Fruit fly (Drosophila melanogaster): ENCODE data around the gene Gsc.

- TF ChIP-seq CG1620 (GFP tag; optimal IDR thresholded peaks at IDR 0.05) (no peak), toe (GFP tag; optimal IDR thresholded peaks at IDR 0.05) (no peak), Clk (GFP tag; optimal IDR thresholded peaks at IDR 0.05) (no peak), pad (GFP tag; optimal IDR thresholded peaks at IDR 0.05) (no peak), CG5204 (GFP tag; optimal IDR thresholded peaks at IDR 0.05) (no peak), CG11617 (GFP tag; optimal IDR thresholded peaks at IDR 0.05) (no peak), CG14711 (tag; optimal IDR thresholded peaks at IDR 0.05) (no peak), cic (GFP tag; optimal IDR thresholded peaks at IDR 0.05) (no peak), bab1 (GFP tag; optimal IDR thresholded peaks at IDR 0.05) (no peak), CG12768 (GFP tag; optimal IDR thresholded peaks at IDR 0.05) (no peak)
Measured at dm6 chr2L:559770-560567, 34.5 kb downstream of the Gsc start, which contains the start of gene rempA.
